Worm (Caenorhabditis elegans) whole organism, L3 larva: ENCODE results near the gene hpl-2.

Source experiments
- R02D3.7 ChIP-seq: fragments of 150-350 bp; optimal IDR thresholded peaks from 2 replicates; lab custom pipeline; 2014; ENCODE audit warnings: missing biosample characterization, missing genetic modification characterization
- ZK546.5 ChIP-seq: sonication (generic microtip); optimal IDR thresholded peaks from 2 replicates; lab custom pipeline; 2017; ENCODE audit warnings: missing biosample characterization, missing genetic modification characterization
- aly-2 ChIP-seq: fragments of 150-350 bp; optimal IDR thresholded peaks from 2 replicates; lab custom pipeline; 2014; ENCODE audit warnings: missing biosample characterization, missing genetic modification characterization
- ama-1 ChIP-seq: fragments of 150-350 bp; optimal IDR thresholded peaks from 2 replicates; lab custom pipeline; 2018
- ceh-16 ChIP-seq: sonication (generic microtip); optimal IDR thresholded peaks from 2 replicates; lab custom pipeline; 2017; ENCODE audit warnings: missing biosample characterization, missing genetic modification characterization
- ceh-28 ChIP-seq: fragments of 150-350 bp; optimal IDR thresholded peaks from 2 replicates; lab custom pipeline; 2014; ENCODE audit warnings: missing biosample characterization, missing genetic modification reagents, missing genetic modification characterization
- ceh-82 ChIP-seq: fragments of 150-350 bp; optimal IDR thresholded peaks from 2 replicates; lab custom pipeline; 2014; ENCODE audit warnings: missing biosample characterization, missing genetic modification characterization
- ceh-9 ChIP-seq: sonication (generic microtip); optimal IDR thresholded peaks from 2 replicates; lab custom pipeline; 2018; ENCODE audit warnings: missing biosample characterization, missing genetic modification characterization
- daf-12 ChIP-seq: fragments of 150-350 bp; optimal IDR thresholded peaks from 2 replicates; lab custom pipeline; 2014; ENCODE audit warnings: missing biosample characterization, missing genetic modification reagents, missing genetic modification characterization
- egl-27 ChIP-seq: sonication (generic microtip); optimal IDR thresholded peaks from 4 replicates; lab custom pipeline; 2017; ENCODE audit warnings: missing biosample characterization, missing genetic modification reagents, missing genetic modification characterization
- egl-5 ChIP-seq: fragments of 150-350 bp; optimal IDR thresholded peaks from 2 replicates; lab custom pipeline; 2017; ENCODE audit warnings: missing biosample characterization, missing genetic modification reagents, missing genetic modification characterization, inconsistent platforms
- elt-1 ChIP-seq: fragments of 150-350 bp; optimal IDR thresholded peaks from 2 replicates; lab custom pipeline; 2014; ENCODE audit warnings: missing biosample characterization, missing genetic modification characterization
- elt-2 ChIP-seq: sonication (generic microtip); optimal IDR thresholded peaks from 2 replicates; lab custom pipeline; 2016; ENCODE audit warnings: missing genetic modification reagents, mild to moderate bottlenecking, missing genetic modification characterization, missing compliant biosample characterization
- elt-3 ChIP-seq, 3 experiments: fragments of 150-350 bp in 1 of 3; sonication (generic microtip) in 2 of 3; optimal IDR thresholded peaks; 2 replicates in 2 of 3; 4 replicates in 1 of 3; lab custom pipeline; 2014 to 2017; ENCODE audit warnings: missing biosample characterization in 3 of 3, missing genetic modification characterization in 3 of 3
- eor-1 ChIP-seq, 2 experiments: fragments of 150-350 bp; optimal IDR thresholded peaks; 2 replicates each; lab custom pipeline; 2014 to 2018; ENCODE audit warnings: missing biosample characterization in 2 of 2, missing genetic modification characterization in 2 of 2
- fkh-10 ChIP-seq: sonication (generic microtip); optimal IDR thresholded peaks from 2 replicates; lab custom pipeline; 2017; ENCODE audit warnings: missing biosample characterization, missing genetic modification reagents, missing genetic modification characterization
- fkh-2 ChIP-seq: fragments of 150-350 bp; optimal IDR thresholded peaks from 2 replicates; lab custom pipeline; 2014; ENCODE audit warnings: missing biosample characterization, missing genetic modification reagents, missing genetic modification characterization
- fos-1 ChIP-seq: fragments of 150-350 bp; optimal IDR thresholded peaks from 2 replicates; lab custom pipeline; 2014; ENCODE audit warnings: missing biosample characterization, missing genetic modification characterization
- hmg-11 ChIP-seq: sonication (generic microtip); optimal IDR thresholded peaks from 2 replicates; lab custom pipeline; 2016; ENCODE audit warnings: missing genetic modification characterization, missing compliant biosample characterization
- jun-1 ChIP-seq: fragments of 150-350 bp; optimal IDR thresholded peaks from 2 replicates; lab custom pipeline; 2014; ENCODE audit warnings: missing biosample characterization, missing genetic modification reagents, missing genetic modification characterization
- lin-15B ChIP-seq: fragments of 150-350 bp; optimal IDR thresholded peaks from 2 replicates; lab custom pipeline; 2014; ENCODE audit warnings: missing biosample characterization, missing genetic modification characterization
- lin-39 ChIP-seq: fragments of 150-350 bp; optimal IDR thresholded peaks from 2 replicates; lab custom pipeline; 2018; ENCODE audit warnings: missing biosample characterization, missing genetic modification reagents, missing genetic modification characterization
- lsy-12 ChIP-seq: sonication (generic microtip); optimal IDR thresholded peaks from 2 replicates; lab custom pipeline; 2016; ENCODE audit warnings: mild to moderate bottlenecking, missing genetic modification characterization, missing compliant biosample characterization
- mdl-1 ChIP-seq: fragments of 150-350 bp; optimal IDR thresholded peaks from 2 replicates; lab custom pipeline; 2014; ENCODE audit warnings: missing biosample characterization, missing genetic modification characterization
- mml-1 ChIP-seq: fragments of 150-350 bp; sonication (generic microtip); optimal IDR thresholded peaks from 3 replicates; lab custom pipeline; 2014; ENCODE audit warnings: missing biosample characterization, missing genetic modification characterization
- nfya-1 ChIP-seq: sonication (generic microtip); optimal IDR thresholded peaks from 2 replicates; lab custom pipeline; 2017; ENCODE audit warnings: missing genetic modification characterization, mild to moderate bottlenecking, missing compliant biosample characterization, antibody characterized with exemption, moderate library complexity; ENCODE audit not compliant: insufficient read depth
- nhr-11 ChIP-seq: fragments of 150-350 bp; optimal IDR thresholded peaks from 2 replicates; lab custom pipeline; 2014; ENCODE audit warnings: missing biosample characterization, missing genetic modification characterization
- nhr-12 ChIP-seq: fragments of 150-350 bp; optimal IDR thresholded peaks from 2 replicates; lab custom pipeline; 2014; ENCODE audit warnings: missing biosample characterization, missing genetic modification characterization
- nhr-23 ChIP-seq: fragments of 150-350 bp; optimal IDR thresholded peaks from 2 replicates; lab custom pipeline; 2014; ENCODE audit warnings: missing biosample characterization, missing genetic modification reagents, missing genetic modification characterization
- nhr-237 ChIP-seq: fragments of 150-350 bp; optimal IDR thresholded peaks from 2 replicates; lab custom pipeline; 2014; ENCODE audit warnings: missing biosample characterization, missing genetic modification characterization
- nhr-25 ChIP-seq: sonication (generic microtip); optimal IDR thresholded peaks from 2 replicates; lab custom pipeline; 2017; ENCODE audit warnings: missing biosample characterization, missing genetic modification characterization
- nhr-28 ChIP-seq: fragments of 150-350 bp; optimal IDR thresholded peaks from 2 replicates; lab custom pipeline; 2014; ENCODE audit warnings: missing biosample characterization, missing genetic modification characterization
- nhr-43 ChIP-seq: sonication (generic microtip); optimal IDR thresholded peaks from 2 replicates; lab custom pipeline; 2016; ENCODE audit warnings: mild to moderate bottlenecking, missing genetic modification characterization, missing compliant biosample characterization; ENCODE audit not compliant: poor library complexity, severe bottlenecking
- nhr-67 ChIP-seq: fragments of 150-350 bp; optimal IDR thresholded peaks from 2 replicates; lab custom pipeline; 2014; ENCODE audit warnings: missing biosample characterization, missing genetic modification characterization
- nhr-76 ChIP-seq: fragments of 150-350 bp; sonication (generic microtip); optimal IDR thresholded peaks from 5 replicates; lab custom pipeline; 2014; ENCODE audit warnings: missing biosample characterization, missing genetic modification characterization
- nhr-77 ChIP-seq: fragments of 150-350 bp; optimal IDR thresholded peaks from 2 replicates; lab custom pipeline; 2014; ENCODE audit warnings: missing biosample characterization, missing genetic modification characterization
- pha-4 ChIP-seq: fragments of 150-350 bp; optimal IDR thresholded peaks from 2 replicates; lab custom pipeline; 2014; ENCODE audit warnings: missing biosample characterization, missing genetic modification reagents, missing genetic modification characterization
- pqm-1 ChIP-seq: fragments of 150-350 bp; optimal IDR thresholded peaks from 2 replicates; lab custom pipeline; 2017; ENCODE audit warnings: missing biosample characterization, missing genetic modification characterization, inconsistent platforms
- sea-2 ChIP-seq: fragments of 150-350 bp; sonication (generic microtip); optimal IDR thresholded peaks from 4 replicates; lab custom pipeline; 2014; ENCODE audit warnings: missing biosample characterization, missing genetic modification reagents, missing genetic modification characterization
- skn-1 ChIP-seq: fragments of 150-350 bp; optimal IDR thresholded peaks from 2 replicates; lab custom pipeline; 2014; ENCODE audit warnings: missing biosample characterization, missing genetic modification characterization
- snpc-4 ChIP-seq: fragments of 150-350 bp; optimal IDR thresholded peaks from 2 replicates; lab custom pipeline; 2014; ENCODE audit warnings: missing biosample characterization, missing genetic modification characterization
- tbx-2 ChIP-seq: sonication (generic microtip); optimal IDR thresholded peaks from 2 replicates; lab custom pipeline; 2016; ENCODE audit warnings: mild to moderate bottlenecking, missing genetic modification characterization, missing compliant biosample characterization
- unc-39 ChIP-seq: sonication (generic microtip); optimal IDR thresholded peaks from 4 replicates; lab custom pipeline; 2017; ENCODE audit warnings: missing biosample characterization, missing genetic modification characterization
- unc-62 ChIP-seq: fragments of 150-350 bp; sonication (generic microtip); optimal IDR thresholded peaks from 4 replicates; lab custom pipeline; 2014; ENCODE audit warnings: missing biosample characterization, missing genetic modification reagents, missing genetic modification characterization
- zag-1 ChIP-seq: fragments of 150-350 bp; optimal IDR thresholded peaks from 2 replicates; lab custom pipeline; 2014; ENCODE audit warnings: missing biosample characterization, missing genetic modification characterization
- ztf-11 ChIP-seq: fragments of 150-350 bp; optimal IDR thresholded peaks from 2 replicates; lab custom pipeline; 2014; ENCODE audit warnings: missing biosample characterization, missing genetic modification characterization
- ztf-4 ChIP-seq: fragments of 150-350 bp; optimal IDR thresholded peaks from 2 replicates; lab custom pipeline; 2014; ENCODE audit warnings: missing biosample characterization, missing genetic modification characterization

hpl-2 gene

DNA sequence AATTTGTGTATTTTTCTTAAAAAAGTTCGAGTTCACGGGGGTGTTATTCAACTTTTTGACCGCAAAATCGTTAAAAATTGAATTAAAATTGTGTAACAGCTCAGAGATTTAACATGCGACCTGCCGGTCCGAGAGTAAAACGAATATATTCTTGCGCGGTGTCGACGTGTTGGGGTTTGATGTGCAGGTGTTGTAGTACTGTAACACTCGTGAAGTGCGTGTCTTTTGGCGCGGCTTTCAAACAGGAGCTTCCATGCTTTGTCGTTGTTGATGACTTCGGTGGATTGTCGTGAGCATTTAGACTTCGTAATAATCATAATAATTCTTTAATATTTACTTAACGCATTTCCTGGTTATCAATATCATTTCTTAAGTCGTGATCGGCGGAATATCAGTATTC is 24.8 kb downstream of the hpl-2 start, which contains the start of gene tat-3:
Gene tat-3, minus strand, starts transcription at position 196 of the 400 bp plus-strand sequence.
- TF ChIP-seq pha-4 (tag; lab: Kevin White, UChicago), result peak; percentile 21
- TF ChIP-seq zag-1 (tag; lab: Kevin White, UChicago), result no peak

ce11 chrIII:10721056-10721455 is 34.3 kb downstream of the hpl-2 start:
- no peak for TF ChIP-seq pqm-1
- no peak for TF ChIP-seq jun-1 (tag; lab: Kevin White, UChicago)
- no peak for TF ChIP-seq ceh-82 (tag; lab: Kevin White, UChicago)
- TF ChIP-seq lin-39, result no peak
- TF ChIP-seq nhr-11 (tag; lab: Kevin White, UChicago), result no peak
- TF ChIP-seq ceh-16, result no peak
- TF ChIP-seq eor-1 (tag; optimal IDR thresholded peaks at IDR 0.05; lab: Kevin White, UChicago), result no peak
- TF ChIP-seq egl-5 (tag; lab: Kevin White, UChicago), result no peak
- TF ChIP-seq egl-27 (tag; lab: Kevin White, UChicago), result no peak
- no peak for TF ChIP-seq lin-15B (tag; lab: Kevin White, UChicago)
- TF ChIP-seq mdl-1 (tag; lab: Kevin White, UChicago), result no peak
- no peak for TF ChIP-seq skn-1 (tag; lab: Kevin White, UChicago)

DNA sequence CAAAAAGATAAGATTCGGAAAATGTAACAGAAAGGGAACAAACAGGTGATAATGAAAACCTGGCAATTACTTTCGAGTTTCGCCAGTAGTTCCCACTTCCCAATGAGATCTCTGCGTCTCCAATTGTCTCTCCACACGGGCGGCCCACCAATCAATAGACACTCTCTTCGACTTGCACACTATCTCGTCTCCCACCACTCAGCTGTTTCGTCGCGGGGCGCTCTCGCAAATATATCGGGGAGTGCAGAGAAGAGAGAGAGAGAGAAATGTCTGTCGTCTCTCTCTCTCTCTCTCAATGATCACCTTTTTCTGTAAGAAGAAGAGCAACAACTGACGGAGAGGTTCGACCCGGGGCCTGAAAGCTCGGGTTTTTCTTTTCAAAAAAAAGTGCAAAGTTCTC is 35.2 kb downstream of the hpl-2 start:
- no peak for TF ChIP-seq unc-39 (tag; lab: Kevin White, UChicago)
- TF ChIP-seq daf-12 (tag; lab: Kevin White, UChicago), result no peak
- peak; percentile 86 for TF ChIP-seq lin-39
- peak; percentile 50 for TF ChIP-seq snpc-4
- peak; percentile 97 for TF ChIP-seq nfya-1 (tag; lab: Kevin White, UChicago)
- no peak for TF ChIP-seq nhr-67
- peak; percentile 6 for TF ChIP-seq nhr-11 (tag; lab: Kevin White, UChicago)
- TF ChIP-seq ama-1, result peak; percentile 35
- TF ChIP-seq nhr-237 (tag; lab: Kevin White, UChicago), result no peak
- peak; percentile 22 for TF ChIP-seq nhr-43 (tag; lab: Kevin White, UChicago)
- TF ChIP-seq nhr-77, result no peak
- TF ChIP-seq hmg-11, result peak; percentile 98
- TF ChIP-seq fos-1 (tag; lab: Kevin White, UChicago), result no peak
- TF ChIP-seq lsy-12 (tag; lab: Kevin White, UChicago), result peak; percentile 71
- TF ChIP-seq fkh-10 (GFP tag; lab: Kevin White, UChicago), result peak; percentile 29
- TF ChIP-seq ztf-11 (tag; lab: Kevin White, UChicago), result no peak
- TF ChIP-seq ceh-9, result no peak
- TF ChIP-seq jun-1 (tag; lab: Kevin White, UChicago), result peak; percentile 87
- no peak for TF ChIP-seq aly-2 (tag; lab: Kevin White, UChicago)
- no peak for TF ChIP-seq nhr-12
- no peak for TF ChIP-seq zag-1 (tag; lab: Kevin White, UChicago)
- TF ChIP-seq nhr-76 (tag; lab: Kevin White, UChicago), result no peak
- peak; percentile 70 for TF ChIP-seq mdl-1 (tag; lab: Kevin White, UChicago)
- TF ChIP-seq pha-4 (tag; lab: Kevin White, UChicago), result peak; percentile 88
- peak; percentile 95 for TF ChIP-seq ceh-28 (tag; lab: Kevin White, UChicago)
- peak; percentile 68 for TF ChIP-seq pqm-1
- TF ChIP-seq ZK546.5 (tag; lab: Kevin White, UChicago), result no peak
- TF ChIP-seq elt-3 (tag; optimal IDR thresholded peaks at IDR 0.05; lab: Kevin White, UChicago), result no peak
- TF ChIP-seq R02D3.7 (tag; lab: Kevin White, UChicago), result peak; percentile 56
- TF ChIP-seq mml-1 (tag; lab: Kevin White, UChicago), result no peak
- TF ChIP-seq eor-1 (tag; optimal IDR thresholded peaks at IDR 0.05; lab: Kevin White, UChicago), result no peak
- peak; percentile 75 for TF ChIP-seq nhr-23
- TF ChIP-seq lin-15B (tag; lab: Kevin White, UChicago), result peak; percentile 80
- peak; percentile 86 for TF ChIP-seq elt-2
- TF ChIP-seq nhr-25 (tag; lab: Kevin White, UChicago), result peak; percentile 81
- no peak for TF ChIP-seq sea-2 (GFP tag; lab: Kevin White, UChicago)
- peak; percentile 82 for TF ChIP-seq egl-5 (tag; lab: Kevin White, UChicago)
- peak; percentile 29 for TF ChIP-seq egl-27 (tag; lab: Kevin White, UChicago)
- no peak for TF ChIP-seq fkh-2
- no peak for TF ChIP-seq ztf-4 (tag; lab: Kevin White, UChicago)
- peak; percentile 1 for TF ChIP-seq elt-1
- peak; percentile 20 for TF ChIP-seq skn-1 (tag; lab: Kevin White, UChicago)
- TF ChIP-seq nhr-28 (tag; lab: Kevin White, UChicago), result no peak
- no peak for TF ChIP-seq ceh-16
- TF ChIP-seq unc-62 (GFP tag; lab: Kevin White, UChicago), result no peak
- TF ChIP-seq ceh-82 (tag; lab: Kevin White, UChicago), result peak; percentile 45
- peak; percentile 33 for TF ChIP-seq tbx-2 (tag; lab: Kevin White, UChicago)
